Worm (Caenorhabditis elegans) whole organism, L3 larva: ENCODE data around the gene glb-2.

ENCODE experiments used
- R02D3.7 ChIP-seq: fragments of 150-350 bp; optimal IDR thresholded peaks from 2 replicates; lab custom pipeline; 2014; ENCODE audit warnings: missing biosample characterization, missing genetic modification characterization
- ZK546.5 ChIP-seq: sonication (generic microtip); optimal IDR thresholded peaks from 2 replicates; lab custom pipeline; 2017; ENCODE audit warnings: missing biosample characterization, missing genetic modification characterization
- aly-2 ChIP-seq: fragments of 150-350 bp; optimal IDR thresholded peaks from 2 replicates; lab custom pipeline; 2014; ENCODE audit warnings: missing biosample characterization, missing genetic modification characterization
- ceh-16 ChIP-seq: sonication (generic microtip); optimal IDR thresholded peaks from 2 replicates; lab custom pipeline; 2017; ENCODE audit warnings: missing biosample characterization, missing genetic modification characterization
- ceh-82 ChIP-seq: fragments of 150-350 bp; optimal IDR thresholded peaks from 2 replicates; lab custom pipeline; 2014; ENCODE audit warnings: missing biosample characterization, missing genetic modification characterization
- daf-12 ChIP-seq: fragments of 150-350 bp; optimal IDR thresholded peaks from 2 replicates; lab custom pipeline; 2014; ENCODE audit warnings: missing biosample characterization, missing genetic modification reagents, missing genetic modification characterization
- egl-27 ChIP-seq: sonication (generic microtip); optimal IDR thresholded peaks from 4 replicates; lab custom pipeline; 2017; ENCODE audit warnings: missing biosample characterization, missing genetic modification reagents, missing genetic modification characterization
- egl-5 ChIP-seq: fragments of 150-350 bp; optimal IDR thresholded peaks from 2 replicates; lab custom pipeline; 2017; ENCODE audit warnings: missing biosample characterization, missing genetic modification reagents, missing genetic modification characterization, inconsistent platforms
- elt-1 ChIP-seq: fragments of 150-350 bp; optimal IDR thresholded peaks from 2 replicates; lab custom pipeline; 2014; ENCODE audit warnings: missing biosample characterization, missing genetic modification characterization
- elt-2 ChIP-seq: sonication (generic microtip); optimal IDR thresholded peaks from 2 replicates; lab custom pipeline; 2016; ENCODE audit warnings: missing genetic modification reagents, mild to moderate bottlenecking, missing genetic modification characterization, missing compliant biosample characterization
- elt-3 ChIP-seq, 3 experiments: fragments of 150-350 bp in 1 of 3; sonication (generic microtip) in 2 of 3; optimal IDR thresholded peaks; 2 replicates in 2 of 3; 4 replicates in 1 of 3; lab custom pipeline; 2014 to 2017; ENCODE audit warnings: missing biosample characterization in 3 of 3, missing genetic modification characterization in 3 of 3
- fkh-10 ChIP-seq: sonication (generic microtip); optimal IDR thresholded peaks from 2 replicates; lab custom pipeline; 2017; ENCODE audit warnings: missing biosample characterization, missing genetic modification reagents, missing genetic modification characterization
- fkh-2 ChIP-seq: fragments of 150-350 bp; optimal IDR thresholded peaks from 2 replicates; lab custom pipeline; 2014; ENCODE audit warnings: missing biosample characterization, missing genetic modification reagents, missing genetic modification characterization
- fos-1 ChIP-seq: fragments of 150-350 bp; optimal IDR thresholded peaks from 2 replicates; lab custom pipeline; 2014; ENCODE audit warnings: missing biosample characterization, missing genetic modification characterization
- hmg-11 ChIP-seq: sonication (generic microtip); optimal IDR thresholded peaks from 2 replicates; lab custom pipeline; 2016; ENCODE audit warnings: missing genetic modification characterization, missing compliant biosample characterization
- jun-1 ChIP-seq: fragments of 150-350 bp; optimal IDR thresholded peaks from 2 replicates; lab custom pipeline; 2014; ENCODE audit warnings: missing biosample characterization, missing genetic modification reagents, missing genetic modification characterization
- lin-15B ChIP-seq: fragments of 150-350 bp; optimal IDR thresholded peaks from 2 replicates; lab custom pipeline; 2014; ENCODE audit warnings: missing biosample characterization, missing genetic modification characterization
- lsy-12 ChIP-seq: sonication (generic microtip); optimal IDR thresholded peaks from 2 replicates; lab custom pipeline; 2016; ENCODE audit warnings: mild to moderate bottlenecking, missing genetic modification characterization, missing compliant biosample characterization
- mdl-1 ChIP-seq: fragments of 150-350 bp; optimal IDR thresholded peaks from 2 replicates; lab custom pipeline; 2014; ENCODE audit warnings: missing biosample characterization, missing genetic modification characterization
- mml-1 ChIP-seq: fragments of 150-350 bp; sonication (generic microtip); optimal IDR thresholded peaks from 3 replicates; lab custom pipeline; 2014; ENCODE audit warnings: missing biosample characterization, missing genetic modification characterization
- nfya-1 ChIP-seq: sonication (generic microtip); optimal IDR thresholded peaks from 2 replicates; lab custom pipeline; 2017; ENCODE audit warnings: missing genetic modification characterization, mild to moderate bottlenecking, missing compliant biosample characterization, antibody characterized with exemption, moderate library complexity; ENCODE audit not compliant: insufficient read depth
- nhr-11 ChIP-seq: fragments of 150-350 bp; optimal IDR thresholded peaks from 2 replicates; lab custom pipeline; 2014; ENCODE audit warnings: missing biosample characterization, missing genetic modification characterization
- nhr-12 ChIP-seq: fragments of 150-350 bp; optimal IDR thresholded peaks from 2 replicates; lab custom pipeline; 2014; ENCODE audit warnings: missing biosample characterization, missing genetic modification characterization
- nhr-237 ChIP-seq: fragments of 150-350 bp; optimal IDR thresholded peaks from 2 replicates; lab custom pipeline; 2014; ENCODE audit warnings: missing biosample characterization, missing genetic modification characterization
- nhr-28 ChIP-seq: fragments of 150-350 bp; optimal IDR thresholded peaks from 2 replicates; lab custom pipeline; 2014; ENCODE audit warnings: missing biosample characterization, missing genetic modification characterization
- nhr-43 ChIP-seq: sonication (generic microtip); optimal IDR thresholded peaks from 2 replicates; lab custom pipeline; 2016; ENCODE audit warnings: mild to moderate bottlenecking, missing genetic modification characterization, missing compliant biosample characterization; ENCODE audit not compliant: poor library complexity, severe bottlenecking
- nhr-67 ChIP-seq: fragments of 150-350 bp; optimal IDR thresholded peaks from 2 replicates; lab custom pipeline; 2014; ENCODE audit warnings: missing biosample characterization, missing genetic modification characterization
- nhr-76 ChIP-seq: fragments of 150-350 bp; sonication (generic microtip); optimal IDR thresholded peaks from 5 replicates; lab custom pipeline; 2014; ENCODE audit warnings: missing biosample characterization, missing genetic modification characterization
- nhr-77 ChIP-seq: fragments of 150-350 bp; optimal IDR thresholded peaks from 2 replicates; lab custom pipeline; 2014; ENCODE audit warnings: missing biosample characterization, missing genetic modification characterization
- pha-4 ChIP-seq: fragments of 150-350 bp; optimal IDR thresholded peaks from 2 replicates; lab custom pipeline; 2014; ENCODE audit warnings: missing biosample characterization, missing genetic modification reagents, missing genetic modification characterization
- pqm-1 ChIP-seq: fragments of 150-350 bp; optimal IDR thresholded peaks from 2 replicates; lab custom pipeline; 2017; ENCODE audit warnings: missing biosample characterization, missing genetic modification characterization, inconsistent platforms
- skn-1 ChIP-seq: fragments of 150-350 bp; optimal IDR thresholded peaks from 2 replicates; lab custom pipeline; 2014; ENCODE audit warnings: missing biosample characterization, missing genetic modification characterization
- tbx-2 ChIP-seq: sonication (generic microtip); optimal IDR thresholded peaks from 2 replicates; lab custom pipeline; 2016; ENCODE audit warnings: mild to moderate bottlenecking, missing genetic modification characterization, missing compliant biosample characterization
- unc-39 ChIP-seq: sonication (generic microtip); optimal IDR thresholded peaks from 4 replicates; lab custom pipeline; 2017; ENCODE audit warnings: missing biosample characterization, missing genetic modification characterization
- unc-62 ChIP-seq: fragments of 150-350 bp; sonication (generic microtip); optimal IDR thresholded peaks from 4 replicates; lab custom pipeline; 2014; ENCODE audit warnings: missing biosample characterization, missing genetic modification reagents, missing genetic modification characterization
- zag-1 ChIP-seq: fragments of 150-350 bp; optimal IDR thresholded peaks from 2 replicates; lab custom pipeline; 2014; ENCODE audit warnings: missing biosample characterization, missing genetic modification characterization
- ztf-4 ChIP-seq: fragments of 150-350 bp; optimal IDR thresholded peaks from 2 replicates; lab custom pipeline; 2014; ENCODE audit warnings: missing biosample characterization, missing genetic modification characterization

Gene glb-2

DNA sequence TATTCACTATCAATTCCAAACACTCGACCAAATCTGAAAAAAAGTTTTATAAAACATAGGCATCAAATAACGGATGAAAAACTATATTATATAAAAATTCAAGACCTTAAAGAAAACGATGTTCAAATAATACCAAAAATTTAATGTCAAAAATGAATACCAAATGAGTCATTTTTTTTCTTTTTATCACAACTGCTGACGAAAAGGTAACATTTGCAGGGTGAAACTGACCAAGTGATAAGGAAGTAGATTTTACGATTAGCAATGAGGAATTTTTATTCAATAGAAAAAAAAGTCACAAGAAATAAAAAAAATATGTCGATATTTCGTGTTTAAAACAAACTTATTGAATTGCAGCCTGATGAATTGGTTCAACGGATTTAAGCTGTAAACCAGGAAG is 22.8 kb upstream of the glb-2 start, which contains the start of gene C06E4.8:
C06E4.8 (minus strand) TSS at position 37 of the 400 bp plus-strand sequence.
- TF ChIP-seq elt-2 (tag; lab: Kevin White, UChicago) (peak; percentile 6), fkh-10 (GFP tag; lab: Kevin White, UChicago) (no peak)
- TF ChIP-seq, all 47 proteins: peak for 1

DNA sequence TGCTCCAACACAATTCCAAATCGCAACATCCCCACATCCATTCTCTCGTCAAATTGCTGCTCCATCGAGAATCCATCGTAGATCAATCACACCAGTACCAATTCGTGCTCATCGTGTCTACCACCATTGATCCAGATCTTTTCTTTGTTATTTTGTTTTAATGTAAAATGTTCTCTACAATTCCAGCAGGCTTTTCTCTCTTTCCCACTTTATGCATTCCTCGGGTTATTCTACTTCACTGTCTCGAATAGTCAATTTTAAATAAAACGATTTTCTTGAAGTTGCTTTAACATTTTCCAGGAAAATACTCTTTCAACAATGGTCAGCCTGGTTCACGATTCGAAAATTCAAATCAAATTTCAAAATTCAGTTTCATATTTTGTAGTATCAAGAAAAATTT is 19.9 kb upstream of the glb-2 start, which contains the start of gene C06E4.1:
C06E4.1 (plus strand) TSS at position 301 of the 400 bp plus-strand sequence.
- TF ChIP-seq hmg-11 (tag; lab: Kevin White, UChicago) (no peak), tbx-2 (tag; lab: Kevin White, UChicago) (no peak), nfya-1 (no peak), nhr-67 (no peak), skn-1 (tag; lab: Kevin White, UChicago) (no peak), egl-27 (tag; lab: Kevin White, UChicago) (no peak), elt-3 (tag; optimal IDR thresholded peaks at IDR 0.05; lab: Kevin White, UChicago) (no peak), pqm-1 (tag; lab: Kevin White, UChicago) (no peak)

DNA sequence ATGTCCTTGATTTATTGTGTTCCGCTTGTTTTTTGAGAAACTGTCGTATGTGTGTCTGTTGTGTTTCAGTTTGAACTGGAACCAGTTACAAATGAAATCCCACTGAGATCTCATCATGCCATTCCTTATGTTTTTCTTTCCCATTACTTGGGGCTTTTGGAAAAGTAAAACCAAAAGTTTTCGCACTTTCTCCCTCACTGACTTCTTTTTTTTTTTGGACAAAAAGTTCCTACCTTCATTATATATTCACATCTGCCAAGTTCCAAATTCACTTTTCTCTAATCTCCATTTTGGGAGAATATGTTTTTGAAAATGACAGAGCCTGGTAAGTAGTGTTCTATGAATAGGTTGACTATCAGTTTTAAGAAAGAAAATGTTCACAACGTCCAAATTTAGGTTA is 13.6 kb upstream of the glb-2 start, which contains the start of gene C06E4.2:
C06E4.2 (plus strand) TSS at position 301 of the 400 bp plus-strand sequence.
- TF ChIP-seq nhr-77 (tag; lab: Kevin White, UChicago) (no peak), elt-3 (tag; optimal IDR thresholded peaks at IDR 0.05; lab: Kevin White, UChicago) (no peak), unc-62 (no peak), lin-15B (tag; lab: Kevin White, UChicago) (no peak), jun-1 (tag; lab: Kevin White, UChicago) (no peak), ztf-4 (tag; lab: Kevin White, UChicago) (no peak), nhr-67 (no peak), skn-1 (tag; lab: Kevin White, UChicago) (no peak), aly-2 (tag; lab: Kevin White, UChicago) (no peak), ZK546.5 (tag; lab: Kevin White, UChicago) (no peak), hmg-11 (tag; lab: Kevin White, UChicago) (no peak), tbx-2 (tag; lab: Kevin White, UChicago) (no peak)

DNA sequence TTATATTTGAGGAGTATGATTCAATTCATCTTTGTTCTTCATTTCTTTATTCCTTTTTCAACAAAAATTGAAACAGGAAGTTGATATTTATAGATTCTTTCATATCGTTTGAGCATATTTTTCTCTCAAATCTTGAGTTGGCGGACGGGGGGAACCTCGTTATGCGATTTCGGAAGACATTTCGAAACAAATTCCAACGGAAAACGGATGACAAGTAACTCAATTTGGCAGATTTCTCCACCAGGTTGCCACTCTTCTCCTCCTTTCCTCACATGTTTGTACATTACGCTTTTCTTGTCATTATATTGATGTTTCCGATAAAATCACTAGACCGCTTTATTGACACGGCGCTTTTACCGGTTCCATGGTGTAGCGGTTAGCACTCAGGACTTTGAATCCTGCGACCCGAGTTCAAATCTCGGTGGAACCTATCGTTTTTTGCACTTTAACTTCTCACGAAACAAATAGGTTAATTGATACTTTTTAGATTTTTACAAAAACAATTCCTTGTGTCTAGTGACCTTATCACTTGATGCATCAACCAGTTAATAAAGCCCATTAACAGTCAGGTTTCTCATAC is 12.0 kb upstream of the glb-2 start:
- no peak for TF ChIP-seq ceh-16 (tag; lab: Kevin White, UChicago)
- peak; percentile 21 for TF ChIP-seq pha-4 (tag; lab: Kevin White, UChicago)
- TF ChIP-seq elt-2 (tag; lab: Kevin White, UChicago) = peak; percentile 25

DNA sequence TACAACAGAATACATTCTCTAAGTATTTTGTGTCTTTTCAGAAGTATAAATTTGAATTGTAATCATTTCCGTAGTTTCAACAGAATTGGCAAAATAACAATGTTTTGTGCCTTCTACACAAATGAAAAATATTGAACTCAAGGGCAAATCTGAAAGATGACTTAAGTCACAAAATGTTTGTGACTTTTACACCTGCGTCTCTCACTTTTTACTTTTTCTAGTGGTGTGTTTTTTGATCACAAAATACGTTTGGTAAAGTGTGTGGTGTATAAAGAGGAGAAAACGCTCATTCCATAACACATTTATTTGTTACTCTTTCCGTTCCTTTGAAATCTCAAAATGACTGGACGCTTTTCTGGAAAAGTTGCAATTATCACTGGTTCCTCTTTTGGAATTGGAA is 2.5 kb downstream of the glb-2 start, which contains the start of gene C06E4.3:
C06E4.3 (plus strand) TSS at position 289 of the 400 bp plus-strand sequence.
- TF ChIP-seq pqm-1 (tag; lab: Kevin White, UChicago) (peak; percentile 48), fkh-10 (GFP tag; lab: Kevin White, UChicago) (no peak), mml-1 (no peak), nhr-237 (tag; lab: Kevin White, UChicago) (no peak), ceh-16 (tag; lab: Kevin White, UChicago) (no peak), unc-39 (no peak), hmg-11 (tag; lab: Kevin White, UChicago) (no peak), fkh-2 (tag; lab: Kevin White, UChicago) (no peak), nhr-11 (tag; lab: Kevin White, UChicago) (no peak), nhr-12 (tag; lab: Kevin White, UChicago) (no peak), nhr-28 (tag; lab: Kevin White, UChicago) (no peak), elt-3 (tag; optimal IDR thresholded peaks at IDR 0.05; lab: Kevin White, UChicago) (no peak), elt-2 (tag; lab: Kevin White, UChicago) (peak; percentile 30)

DNA sequence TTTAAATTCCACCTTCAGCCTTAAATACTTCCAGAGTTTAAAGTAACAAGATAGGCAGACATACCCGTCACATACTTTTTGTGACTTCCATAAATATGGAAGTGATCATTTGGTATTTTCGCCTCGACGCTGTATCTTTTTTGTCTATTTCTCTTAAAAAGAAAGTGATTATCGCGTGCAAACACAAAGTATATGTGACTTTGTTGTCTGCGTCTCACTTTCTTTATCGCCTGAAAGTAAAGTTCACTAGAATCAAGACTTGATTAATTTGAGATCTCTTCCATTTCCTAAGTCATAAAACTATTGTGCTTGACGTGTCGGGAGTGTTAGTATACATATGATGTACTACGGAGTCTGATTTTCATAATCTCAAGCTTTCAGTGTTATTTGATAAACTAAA is 4.8 kb downstream of the glb-2 start, which contains the start of gene C06E4.6:
C06E4.6 (minus strand) TSS at position 51 of the 400 bp plus-strand sequence.
- TF ChIP-seq nfya-1 (no peak), mdl-1 (tag; lab: Kevin White, UChicago) (peak; percentile 6), aly-2 (tag; lab: Kevin White, UChicago) (no peak), fkh-10 (GFP tag; lab: Kevin White, UChicago) (no peak), ceh-82 (no peak), fos-1 (tag; lab: Kevin White, UChicago) (no peak), nhr-28 (tag; lab: Kevin White, UChicago) (no peak), elt-1 (no peak), egl-5 (tag; lab: Kevin White, UChicago) (no peak), nhr-12 (tag; lab: Kevin White, UChicago) (no peak), elt-2 (tag; lab: Kevin White, UChicago) (peak; percentile 43), nhr-43 (tag; lab: Kevin White, UChicago) (no peak), jun-1 (tag; lab: Kevin White, UChicago) (no peak), tbx-2 (tag; lab: Kevin White, UChicago) (no peak), lin-15B (tag; lab: Kevin White, UChicago) (peak; percentile 6), pha-4 (tag; lab: Kevin White, UChicago) (no peak), pqm-1 (tag; lab: Kevin White, UChicago) (peak; percentile 81), R02D3.7 (tag; lab: Kevin White, UChicago) (no peak), daf-12 (no peak), zag-1 (tag; lab: Kevin White, UChicago) (no peak), lsy-12 (no peak), nhr-76 (tag; lab: Kevin White, UChicago) (no peak)
